Worm (Caenorhabditis elegans) whole organism, L1 larva: ENCODE data around the gene aptf-4.

Experiments
- hlh-17 ChIP-seq: fragments of 200-800 bp; sonication (Bioruptor generic); optimal IDR thresholded peaks from 2 replicates; lab custom pipeline; 2018; ENCODE audit warnings: missing genetic modification characterization, mild to moderate bottlenecking, missing compliant biosample characterization, moderate library complexity, borderline replicate concordance
- nhr-76 ChIP-seq: sonication (generic microtip); optimal IDR thresholded peaks from 2 replicates; lab custom pipeline; 2017; ENCODE audit warnings: missing biosample characterization, missing genetic modification characterization

DNA sequence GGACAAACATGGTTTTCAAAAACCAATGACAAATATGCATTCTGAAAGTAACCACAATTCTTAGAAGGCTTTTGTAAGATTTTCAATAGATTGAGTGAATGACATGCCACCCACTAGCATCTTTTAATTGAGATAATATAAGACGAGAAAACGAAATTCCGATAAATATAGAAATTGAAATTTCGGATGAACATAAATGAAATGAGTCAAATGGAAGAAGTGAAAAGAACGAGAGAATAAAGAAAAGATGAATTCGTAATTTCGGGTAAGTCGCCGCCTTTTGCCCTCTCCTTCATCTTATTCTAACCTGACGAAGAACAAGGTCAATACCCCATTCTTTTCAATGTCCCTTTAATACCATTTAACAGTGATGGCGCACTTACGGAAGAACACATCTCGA lies 51.6 kb downstream of the aptf-4 start:
- TF ChIP-seq hlh-17 (GFP tag; lab: Kevin White, UChicago) = no peak
- no peak for TF ChIP-seq nhr-76 (tag; lab: Kevin White, UChicago)
